Fruit fly (Drosophila melanogaster) whole organism, embryonic: ENCODE data around the gene CG32079.

Source experiments
- ATbp ChIP-seq: fragments of 200-800 bp; sonication (Bioruptor generic); optimal IDR thresholded peaks from 2 replicates; lab custom pipeline; 2017; ENCODE audit warnings: missing biosample characterization, mild to moderate bottlenecking, missing genetic modification characterization, missing genetic modification reagents
- Asciz ChIP-seq: fragments of 200-800 bp; sonication (Bioruptor generic); optimal IDR thresholded peaks from 2 replicates; lab custom pipeline; 2017; ENCODE audit warnings: missing biosample characterization, mild to moderate bottlenecking, missing genetic modification characterization, missing genetic modification reagents
- Atf6 ChIP-seq: fragments of 200-800 bp; sonication (Bioruptor generic); IDR thresholded peaks from 2 replicates; pipeline ENCODE4 v1.3.6; 2022; ENCODE audit warnings: missing biosample characterization, missing genetic modification characterization
- Awh ChIP-seq: fragments of 200-800 bp; sonication (Bioruptor generic); IDR thresholded peaks from 2 replicates; pipeline ENCODE4, ENCODE4 v1.3.6; 2022; ENCODE audit warnings: missing biosample characterization, missing genetic modification characterization
- CG10543 ChIP-seq: fragments of 200-800 bp; sonication (Bioruptor generic); optimal IDR thresholded peaks from 3 replicates; lab custom pipeline; 2017; ENCODE audit warnings: missing biosample characterization, mild to moderate bottlenecking, missing genetic modification characterization, moderate library complexity
- CG12299 ChIP-seq: fragments of 200-800 bp; sonication (Bioruptor generic); optimal IDR thresholded peaks from 2 replicates; lab custom pipeline; 2018; ENCODE audit warnings: missing biosample characterization, mild to moderate bottlenecking, missing genetic modification characterization
- CG12659 ChIP-seq: fragments of 200-800 bp; sonication (Bioruptor generic); optimal IDR thresholded peaks from 3 replicates; lab custom pipeline; 2017; ENCODE audit warnings: mild to moderate bottlenecking, missing biosample characterization, missing genetic modification reagents, missing genetic modification characterization
- CG13123 ChIP-seq: fragments of 200-800 bp; sonication (Bioruptor generic); optimal IDR thresholded peaks from 2 replicates; lab custom pipeline; 2016; ENCODE audit warnings: missing biosample characterization, missing genetic modification characterization
- CG13287 ChIP-seq: fragments of 200-800 bp; sonication (Bioruptor generic); IDR thresholded peaks from 2 replicates; pipeline ENCODE4 v1.3.6; 2022; ENCODE audit warnings: missing biosample characterization, missing genetic modification characterization; ENCODE audit not compliant: partially characterized antibody
- CG14014 ChIP-seq: fragments of 200-800 bp; sonication (Bioruptor generic); IDR thresholded peaks from 2 replicates; pipeline ENCODE4 v1.3.6; 2022; ENCODE audit warnings: missing biosample characterization, missing genetic modification characterization
- CG15514 ChIP-seq: fragments of 200-800 bp; sonication (Bioruptor generic); optimal IDR thresholded peaks from 3 replicates; lab custom pipeline; 2017; ENCODE audit warnings: missing biosample characterization, missing genetic modification characterization, mild to moderate bottlenecking, moderate library complexity, missing genetic modification reagents
- CG16779 ChIP-seq: fragments of 200-800 bp; sonication (Bioruptor generic); IDR thresholded peaks from 2 replicates; pipeline ENCODE4 v1.3.6; 2022; ENCODE audit warnings: missing biosample characterization, missing genetic modification characterization
- CG17359 ChIP-seq: fragments of 200-800 bp; sonication (Bioruptor generic); optimal IDR thresholded peaks from 3 replicates; lab custom pipeline; 2018; ENCODE audit warnings: missing biosample characterization, mild to moderate bottlenecking, missing genetic modification characterization, moderate library complexity
- CG18599 ChIP-seq: fragments of 200-800 bp; sonication (Bioruptor generic); optimal IDR thresholded peaks from 3 replicates; lab custom pipeline; 2017; ENCODE audit warnings: missing biosample characterization, missing genetic modification characterization, mild to moderate bottlenecking, moderate library complexity, missing genetic modification reagents
- CG31365 ChIP-seq: fragments of 200-800 bp; sonication (Bioruptor generic); optimal IDR thresholded peaks from 2 replicates; lab custom pipeline; 2018; ENCODE audit warnings: missing biosample characterization, mild to moderate bottlenecking, missing genetic modification characterization
- CG3163 ChIP-seq: fragments of 200-800 bp; sonication (Bioruptor generic); optimal IDR thresholded peaks from 3 replicates; lab custom pipeline; 2016; ENCODE audit warnings: missing biosample characterization, missing genetic modification characterization
- CG3995 ChIP-seq: fragments of 200-800 bp; sonication (Bioruptor generic); optimal IDR thresholded peaks from 3 replicates; lab custom pipeline; 2016; ENCODE audit warnings: missing biosample characterization, missing genetic modification characterization
- CG4328 ChIP-seq: fragments of 200-800 bp; sonication (Bioruptor generic); optimal IDR thresholded peaks from 3 replicates; lab custom pipeline; 2017; ENCODE audit warnings: missing biosample characterization, missing genetic modification reagents, missing genetic modification characterization
- CG4854 ChIP-seq: fragments of 200-800 bp; sonication (Bioruptor generic); optimal IDR thresholded peaks from 2 replicates; lab custom pipeline; 2016; ENCODE audit warnings: missing biosample characterization, missing genetic modification characterization, inconsistent platforms
- CG6175 ChIP-seq: fragments of 200-800 bp; sonication (Bioruptor generic); IDR thresholded peaks from 3 replicates; pipeline ENCODE4 v1.3.6; 2022; ENCODE audit warnings: missing biosample characterization, missing genetic modification characterization
- CG6683 ChIP-seq: fragments of 200-800 bp; sonication (Bioruptor generic); optimal IDR thresholded peaks from 2 replicates; lab custom pipeline; 2017; ENCODE audit warnings: missing biosample characterization, mild to moderate bottlenecking, missing genetic modification characterization, missing genetic modification reagents
- CG6765 ChIP-seq: fragments of 200-800 bp; sonication (Bioruptor generic); optimal IDR thresholded peaks from 3 replicates; lab custom pipeline; 2017; ENCODE audit warnings: missing biosample characterization, mild to moderate bottlenecking, missing genetic modification characterization
- CG6854 ChIP-seq: fragments of 200-800 bp; sonication (Bioruptor generic); optimal IDR thresholded peaks from 3 replicates; lab custom pipeline; 2017; ENCODE audit warnings: missing biosample characterization, mild to moderate bottlenecking, missing genetic modification characterization
- CG7987 ChIP-seq: fragments of 200-800 bp; sonication (Bioruptor generic); optimal IDR thresholded peaks from 2 replicates; lab custom pipeline; 2018; ENCODE audit warnings: missing biosample characterization, mild to moderate bottlenecking, missing genetic modification characterization, moderate library complexity
- CG8290 ChIP-seq, 3 experiments: fragments of 200-800 bp; sonication (Bioruptor generic); optimal IDR thresholded peaks; 2 replicates each; lab custom pipeline; 2016 to 2019; ENCODE audit warnings: missing biosample characterization in 3 of 3, missing genetic modification characterization in 3 of 3, mild to moderate bottlenecking in 2 of 3, moderate library complexity in 1 of 3
- CkIIα-i1 ChIP-seq: fragments of 200-800 bp; sonication (Bioruptor generic); IDR thresholded peaks from 2 replicates; pipeline ENCODE4 v1.3.6; 2022; ENCODE audit warnings: missing biosample characterization, missing genetic modification characterization
- CrebB ChIP-seq: fragments of 200-800 bp; sonication (Bioruptor generic); optimal IDR thresholded peaks from 3 replicates; lab custom pipeline; 2018; ENCODE audit warnings: missing biosample characterization, mild to moderate bottlenecking, missing genetic modification characterization
- Doc3 ChIP-seq: fragments of 200-800 bp; sonication (Bioruptor generic); IDR thresholded peaks from 3 replicates; pipeline ENCODE4 v1.3.6; 2022; ENCODE audit warnings: missing biosample characterization, missing genetic modification characterization; ENCODE audit not compliant: partially characterized antibody
- Fer1 ChIP-seq: fragments of 200-800 bp; sonication (Bioruptor generic); optimal IDR thresholded peaks from 2 replicates; lab custom pipeline; 2017; ENCODE audit warnings: missing biosample characterization, mild to moderate bottlenecking, missing genetic modification characterization
- Fer2 ChIP-seq: fragments of 200-800 bp; sonication (Bioruptor generic); optimal IDR thresholded peaks from 2 replicates; lab custom pipeline; 2018; ENCODE audit warnings: missing biosample characterization, mild to moderate bottlenecking, missing genetic modification characterization, moderate library complexity
- Meics ChIP-seq: fragments of 200-800 bp; sonication (Bioruptor generic); optimal IDR thresholded peaks from 2 replicates; lab custom pipeline; 2017; ENCODE audit warnings: missing biosample characterization, mild to moderate bottlenecking, missing genetic modification characterization
- Nf-YC ChIP-seq: fragments of 200-800 bp; optimal IDR thresholded peaks from 3 replicates; lab custom pipeline; 2019; ENCODE audit warnings: missing biosample characterization, mild to moderate bottlenecking, missing genetic modification characterization, moderate library complexity
- PHDP ChIP-seq: fragments of 200-800 bp; sonication (Bioruptor generic); optimal IDR thresholded peaks from 3 replicates; lab custom pipeline; 2018; ENCODE audit warnings: missing biosample characterization, mild to moderate bottlenecking, missing genetic modification characterization, moderate library complexity
- Rfx ChIP-seq: fragments of 200-800 bp; sonication (Bioruptor generic); IDR thresholded peaks from 2 replicates; pipeline ENCODE4 v1.3.6; 2022; ENCODE audit warnings: missing biosample characterization, missing genetic modification characterization
- Sry-β ChIP-seq: fragments of 200-800 bp; sonication (Bioruptor generic); optimal IDR thresholded peaks from 2 replicates; lab custom pipeline; 2018; ENCODE audit warnings: missing biosample characterization, mild to moderate bottlenecking, missing genetic modification characterization, moderate library complexity
- aop ChIP-seq: fragments of 200-800 bp; sonication (Bioruptor generic); IDR thresholded peaks from 2 replicates; pipeline ENCODE4 v1.3.6; 2022; ENCODE audit warnings: missing biosample characterization, missing genetic modification characterization
- caup ChIP-seq: fragments of 200-800 bp; sonication (Bioruptor generic); optimal IDR thresholded peaks from 3 replicates; lab custom pipeline; 2017; ENCODE audit warnings: missing biosample characterization, mild to moderate bottlenecking, missing genetic modification characterization, moderate library complexity; ENCODE audit not compliant: severe bottlenecking
- exex ChIP-seq: fragments of 200-800 bp; sonication (Bioruptor generic); optimal IDR thresholded peaks from 4 replicates; lab custom pipeline; 2018; ENCODE audit warnings: missing biosample characterization, mild to moderate bottlenecking, missing genetic modification characterization, moderate library complexity
- fd3F ChIP-seq: fragments of 200-800 bp; sonication (Bioruptor generic); optimal IDR thresholded peaks from 2 replicates; lab custom pipeline; 2018; ENCODE audit warnings: missing biosample characterization, mild to moderate bottlenecking, missing genetic modification characterization, moderate library complexity
- gro ChIP-seq: fragments of 200-800 bp; sonication (Bioruptor generic); optimal IDR thresholded peaks from 2 replicates; lab custom pipeline; 2016; ENCODE audit warnings: missing biosample characterization, missing genetic modification characterization
- luna ChIP-seq: fragments of 200-800 bp; sonication (Bioruptor generic); optimal IDR thresholded peaks from 2 replicates; lab custom pipeline; 2016; ENCODE audit warnings: missing biosample characterization, missing genetic modification characterization
- mirr ChIP-seq: fragments of 200-800 bp; sonication (Bioruptor generic); optimal IDR thresholded peaks from 3 replicates; lab custom pipeline; 2018; ENCODE audit warnings: missing biosample characterization, mild to moderate bottlenecking, missing genetic modification characterization
- odd ChIP-seq: fragments of 200-800 bp; sonication (Bioruptor generic); optimal IDR thresholded peaks from 2 replicates; lab custom pipeline; 2017; ENCODE audit warnings: missing biosample characterization, mild to moderate bottlenecking, missing genetic modification characterization
- p53 ChIP-seq: fragments of 200-800 bp; sonication (Bioruptor generic); optimal IDR thresholded peaks from 2 replicates; lab custom pipeline; 2016; ENCODE audit warnings: missing biosample characterization, missing genetic modification characterization
- pfk ChIP-seq: fragments of 200-800 bp; sonication (Bioruptor generic); optimal IDR thresholded peaks from 2 replicates; lab custom pipeline; 2018; ENCODE audit warnings: missing biosample characterization, mild to moderate bottlenecking, missing genetic modification characterization, moderate library complexity
- rib ChIP-seq: fragments of 200-800 bp; sonication (Bioruptor generic); IDR thresholded peaks from 2 replicates; pipeline ENCODE4 v1.3.6; 2022; ENCODE audit warnings: missing biosample characterization, missing genetic modification characterization
- scrt ChIP-seq: fragments of 200-800 bp; sonication (Bioruptor generic); optimal IDR thresholded peaks from 2 replicates; lab custom pipeline; 2018; ENCODE audit warnings: missing biosample characterization, mild to moderate bottlenecking, missing genetic modification characterization, moderate library complexity
- sob ChIP-seq: fragments of 200-800 bp; sonication (Bioruptor generic); IDR thresholded peaks from 2 replicates; pipeline ENCODE4 v1.3.6; 2022; ENCODE audit warnings: missing biosample characterization, missing genetic modification characterization
- sug ChIP-seq: fragments of 200-800 bp; optimal IDR thresholded peaks from 2 replicates; lab custom pipeline; 2019; ENCODE audit warnings: missing biosample characterization, mild to moderate bottlenecking, missing genetic modification characterization, moderate library complexity

The CG32079 gene

DNA sequence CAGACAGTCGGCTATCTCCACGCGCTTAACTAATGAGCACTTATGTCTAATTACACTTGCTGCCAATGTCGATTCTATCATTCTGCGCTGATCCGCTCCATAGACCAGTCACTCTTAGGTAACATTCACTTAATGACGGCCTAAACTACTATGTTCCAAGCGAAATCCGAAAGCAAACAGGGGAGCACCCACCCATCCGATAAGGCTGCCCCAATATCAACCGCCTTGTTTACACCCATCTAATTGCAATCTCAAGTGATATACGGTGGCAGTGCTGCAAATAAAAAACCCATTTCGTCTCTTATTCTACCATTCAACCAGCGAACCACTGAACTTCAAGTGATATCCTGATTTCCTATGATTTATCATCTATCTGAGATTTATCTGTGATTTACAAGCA lies 24.1 kb downstream of the CG32079 start (continued):
- TF ChIP-seq aop: 0 out of 2 replicates have a peak, but pooled peaks have one; percentile 8
- peak; percentile 51 for TF ChIP-seq Nf-YC (tag; lab: Kevin White, UChicago)
- peak; percentile 91 for TF ChIP-seq exex
- TF ChIP-seq sug: peak; percentile 60
- TF ChIP-seq caup (GFP tag; lab: Kevin White, UChicago): peak; percentile 70
- no peak for TF ChIP-seq CG13287 (GFP tag; lab: Robert Waterston, UW)
- peak; percentile 23; the same call in 1 of the 2 replicates for TF ChIP-seq Awh (GFP tag; lab: Robert Waterston, UW)
- no peak for TF ChIP-seq CG8290 (GFP tag; optimal IDR thresholded peaks at IDR 0.05; lab: Kevin White, UChicago)
- TF ChIP-seq CG8290 (tag; optimal IDR thresholded peaks at IDR 0.05; lab: Kevin White, UChicago): peak in 1 of 2 experiments; percentile 76
- TF ChIP-seq CG17359 (tag; lab: Kevin White, UChicago): peak; percentile 24
- TF ChIP-seq CG6854 (GFP tag; lab: Kevin White, UChicago): peak; percentile 36
- peak; percentile 27 for TF ChIP-seq CG6683 (GFP tag; lab: Kevin White, UChicago)
- peak; percentile 29 for TF ChIP-seq odd (GFP tag; lab: Kevin White, UChicago)
- peak; percentile 54 for TF ChIP-seq Meics (GFP tag; lab: Kevin White, UChicago)
- TF ChIP-seq CG12659 (GFP tag; lab: Kevin White, UChicago): peak; percentile 24
- no peak for TF ChIP-seq Sry-β (GFP tag; lab: Kevin White, UChicago)
- TF ChIP-seq CG10543 (GFP tag; lab: Kevin White, UChicago): peak; percentile 78
- peak; percentile 34 for TF ChIP-seq Asciz (GFP tag; lab: Kevin White, UChicago)
- no peak for TF ChIP-seq CG3163
- peak; percentile 51 for TF ChIP-seq CG31365 (tag; lab: Kevin White, UChicago)
- no peak for TF ChIP-seq CG4854 (GFP tag; lab: Kevin White, UChicago)
- peak; percentile 81 for TF ChIP-seq CG18599 (GFP tag; lab: Kevin White, UChicago)
- peak; percentile 86 for TF ChIP-seq Fer1 (GFP tag; lab: Kevin White, UChicago)
- peak; percentile 18 for TF ChIP-seq fd3F (GFP tag; lab: Kevin White, UChicago)
- peak; percentile 55 for TF ChIP-seq gro (GFP tag; lab: Kevin White, UChicago)
- TF ChIP-seq ATbp (GFP tag; lab: Kevin White, UChicago): peak; percentile 38
- peak; percentile 3 for TF ChIP-seq luna (GFP tag; lab: Kevin White, UChicago)
- peak; percentile 5 for TF ChIP-seq Fer2 (tag; lab: Kevin White, UChicago)
- TF ChIP-seq CG6175 (GFP tag; lab: Robert Waterston, UW): no peak
- no peak for TF ChIP-seq p53 (GFP tag; lab: Kevin White, UChicago)
- TF ChIP-seq CG7987 (GFP tag; lab: Kevin White, UChicago): peak; percentile 75
- TF ChIP-seq CG6765 (GFP tag; lab: Kevin White, UChicago): peak; percentile 72
- peak; percentile 3 for TF ChIP-seq mirr
- TF ChIP-seq PHDP (tag; lab: Kevin White, UChicago): peak; percentile 12
- TF ChIP-seq CG16779: peak; percentile 59; the same call in 1 of the 2 replicates
- peak; percentile 61 for TF ChIP-seq CrebB
- peak; percentile 51; the same call in 1 of the 2 replicates for TF ChIP-seq rib (GFP tag; lab: Robert Waterston, UW)
- peak; percentile 37 for TF ChIP-seq CG4328 (GFP tag; lab: Kevin White, UChicago)
- TF ChIP-seq scrt (GFP tag; lab: Kevin White, UChicago): peak; percentile 42
- TF ChIP-seq CG12299: no peak
- peak; percentile 28 for TF ChIP-seq pfk (GFP tag; lab: Kevin White, UChicago)
- peak; percentile 72 for TF ChIP-seq CG15514
- no peak for TF ChIP-seq CkIIα-i1 (GFP tag; lab: Robert Waterston, UW)
- peak; percentile 4 for TF ChIP-seq CG3995
- TF ChIP-seq sob (GFP tag; lab: Robert Waterston, UW): peak; percentile 45; the same call in 1 of the 2 replicates
- TF ChIP-seq CG14014 (GFP tag; lab: Robert Waterston, UW): peak; percentile 13; the same call in 1 of the 2 replicates
- peak; percentile 43; the same call in 1 of the 2 replicates for TF ChIP-seq Atf6
- TF ChIP-seq Rfx (GFP tag; lab: Robert Waterston, UW): peak; percentile 31; the same call in 1 of the 2 replicates
- TF ChIP-seq Doc3 (GFP tag; lab: Robert Waterston, UW): no peak
- TF ChIP-seq CG13123: no peak
